Fruit fly (Drosophila melanogaster) whole organism, adult: ENCODE measurements around the gene mei-218.

Source experiments
- CG11617 ChIP-seq: fragments of 200-800 bp; sonication (Bioruptor generic); optimal IDR thresholded peaks from 2 replicates; lab custom pipeline; 2017; ENCODE audit warnings: mild to moderate bottlenecking, missing biosample characterization, missing genetic modification reagents, missing genetic modification characterization
- CG12768 ChIP-seq: fragments of 200-800 bp; sonication (Bioruptor generic); optimal IDR thresholded peaks from 2 replicates; lab custom pipeline; 2017; ENCODE audit warnings: missing biosample characterization, missing genetic modification characterization, mild to moderate bottlenecking, moderate library complexity, missing genetic modification reagents
- CG14711 ChIP-seq: fragments of 200-800 bp; sonication (Bioruptor generic); optimal IDR thresholded peaks from 2 replicates; lab custom pipeline; 2018; ENCODE audit warnings: missing biosample characterization, mild to moderate bottlenecking, missing genetic modification characterization, moderate library complexity
- CG1620 ChIP-seq: fragments of 200-800 bp; sonication (Bioruptor generic); optimal IDR thresholded peaks from 2 replicates; lab custom pipeline; 2016; ENCODE audit warnings: missing biosample characterization, missing genetic modification characterization
- CG33017 ChIP-seq: fragments of 200-800 bp; sonication (Bioruptor generic); optimal IDR thresholded peaks from 2 replicates; lab custom pipeline; 2018; ENCODE audit warnings: missing biosample characterization, mild to moderate bottlenecking, missing genetic modification characterization, moderate library complexity
- CG5204 ChIP-seq: fragments of 200-800 bp; sonication (Bioruptor generic); optimal IDR thresholded peaks from 2 replicates; lab custom pipeline; 2016; ENCODE audit warnings: missing biosample characterization, missing genetic modification characterization
- CG7045 ChIP-seq: fragments of 200-800 bp; sonication (Bioruptor generic); optimal IDR thresholded peaks from 2 replicates; lab custom pipeline; 2017; ENCODE audit warnings: missing biosample characterization, mild to moderate bottlenecking, missing genetic modification characterization
- CG7101 ChIP-seq: fragments of 200-800 bp; sonication (Bioruptor generic); optimal IDR thresholded peaks from 2 replicates; lab custom pipeline; 2018; ENCODE audit warnings: missing biosample characterization, mild to moderate bottlenecking, missing genetic modification characterization, moderate library complexity
- Clk ChIP-seq: fragments of 200-800 bp; sonication (Bioruptor generic); optimal IDR thresholded peaks from 2 replicates; lab custom pipeline; 2017; ENCODE audit warnings: missing biosample characterization, missing genetic modification characterization
- Crg-1 ChIP-seq: fragments of 200-800 bp; sonication (Bioruptor generic); optimal IDR thresholded peaks from 2 replicates; lab custom pipeline; 2016; ENCODE audit warnings: missing biosample characterization, missing genetic modification characterization
- Hr96 ChIP-seq: fragments of 200-800 bp; sonication (Bioruptor generic); optimal IDR thresholded peaks from 2 replicates; lab custom pipeline; 2016; ENCODE audit warnings: missing biosample characterization, missing genetic modification characterization
- Mnt ChIP-seq: fragments of 200-800 bp; sonication (Bioruptor generic); optimal IDR thresholded peaks from 2 replicates; lab custom pipeline; 2016; ENCODE audit warnings: missing biosample characterization, mild to moderate bottlenecking, missing genetic modification characterization
- bab1 ChIP-seq: fragments of 200-800 bp; sonication (Bioruptor generic); optimal IDR thresholded peaks from 3 replicates; lab custom pipeline; 2019; ENCODE audit warnings: missing biosample characterization, mild to moderate bottlenecking, missing genetic modification characterization, moderate library complexity
- cic ChIP-seq: fragments of 200-800 bp; sonication (Bioruptor generic); optimal IDR thresholded peaks from 2 replicates; lab custom pipeline; 2017; ENCODE audit warnings: missing biosample characterization, mild to moderate bottlenecking, missing genetic modification characterization, moderate library complexity
- cnc ChIP-seq, 2 experiments: fragments of >200 bp; optimal IDR thresholded peaks; 2 replicates each; lab custom pipeline; 2017
- kay ChIP-seq: fragments of 200-800 bp; sonication (Bioruptor generic); peaks from one replicate; lab custom pipeline; 2016; ENCODE audit warnings: missing biosample characterization, missing genetic modification characterization, borderline replicate concordance
- ovo ChIP-seq: fragments of 200-800 bp; sonication (Bioruptor generic); optimal IDR thresholded peaks from 2 replicates; lab custom pipeline; 2016; ENCODE audit warnings: missing biosample characterization, missing genetic modification characterization
- pad ChIP-seq: fragments of 200-800 bp; sonication (Bioruptor generic); optimal IDR thresholded peaks from 3 replicates; lab custom pipeline; 2017; ENCODE audit warnings: missing biosample characterization, missing genetic modification characterization, mild to moderate bottlenecking, moderate library complexity, missing genetic modification reagents
- tj ChIP-seq: fragments of 200-800 bp; sonication (Bioruptor generic); optimal IDR thresholded peaks from 3 replicates; lab custom pipeline; 2017; ENCODE audit warnings: missing biosample characterization, mild to moderate bottlenecking, missing genetic modification characterization, moderate library complexity
- toe ChIP-seq: fragments of 200-800 bp; sonication (Bioruptor generic); optimal IDR thresholded peaks from 2 replicates; lab custom pipeline; 2016; ENCODE audit warnings: missing biosample characterization, missing genetic modification characterization

Gene mei-218

dm6 chrX:17180523-17180922, 37.7 kb upstream of the mei-218 start:
- TF ChIP-seq Hr96: no peak
- no peak for TF ChIP-seq bab1 (GFP tag; lab: Kevin White, UChicago)
- TF ChIP-seq pad (GFP tag; lab: Kevin White, UChicago): no peak
- TF ChIP-seq CG1620 (GFP tag; lab: Kevin White, UChicago): no peak

DNA sequence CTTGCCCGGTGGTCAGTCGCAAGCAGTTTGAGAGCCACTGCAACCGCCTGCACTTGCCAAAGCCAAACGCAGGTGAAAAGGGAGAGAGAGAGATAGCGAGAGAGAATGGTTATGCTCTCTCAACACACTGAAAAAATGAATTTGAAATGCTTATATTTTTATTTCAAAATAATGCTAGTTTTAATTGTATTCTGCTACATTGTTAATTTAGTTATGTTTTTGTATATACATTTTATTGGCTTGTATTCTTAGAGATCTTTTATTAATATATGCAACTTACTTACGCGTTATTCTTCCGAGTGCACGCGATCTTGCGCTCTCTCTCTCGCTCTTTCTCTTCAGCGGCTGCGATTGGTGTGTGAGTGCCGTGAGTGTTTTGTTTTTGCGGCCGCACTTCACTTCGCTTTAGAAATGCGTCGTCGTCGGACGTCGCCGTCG, 35.7 kb upstream of the mei-218 start:
- TF ChIP-seq CG1620 (GFP tag; lab: Kevin White, UChicago) (peak; percentile 26), cic (GFP tag; lab: Kevin White, UChicago) (peak; percentile 75), CG5204 (GFP tag; lab: Kevin White, UChicago) (peak; percentile 56), bab1 (GFP tag; lab: Kevin White, UChicago) (peak; percentile 99), Hr96 (peak; percentile 86), CG7045 (GFP tag; lab: Kevin White, UChicago) (peak; percentile 86), cnc (optimal IDR thresholded peaks at IDR 0.05; lab: Kevin White, UChicago) (no peak), CG14711 (tag; lab: Kevin White, UChicago) (peak; percentile 94), tj (GFP tag; lab: Kevin White, UChicago) (no peak), kay (GFP tag; lab: Kevin White, UChicago) (peak; percentile 77), CG11617 (GFP tag; lab: Kevin White, UChicago) (peak; percentile 61), Mnt (no peak), CG33017 (tag; lab: Kevin White, UChicago) (no peak), toe (GFP tag; lab: Kevin White, UChicago) (peak; percentile 62), CG12768 (GFP tag; lab: Kevin White, UChicago) (peak; percentile 90), Clk (peak; percentile 68), pad (GFP tag; lab: Kevin White, UChicago) (peak; percentile 84), CG7101 (tag; lab: Kevin White, UChicago) (peak; percentile 56), Crg-1 (GFP tag; lab: Kevin White, UChicago) (no peak), ovo (GFP tag; lab: Kevin White, UChicago) (no peak)

dm6 chrX:17177606-17178005, 34.8 kb upstream of the mei-218 start:
- no peak for TF ChIP-seq CG33017 (tag; lab: Kevin White, UChicago)
- TF ChIP-seq CG11617 (GFP tag; lab: Kevin White, UChicago): no peak

DNA sequence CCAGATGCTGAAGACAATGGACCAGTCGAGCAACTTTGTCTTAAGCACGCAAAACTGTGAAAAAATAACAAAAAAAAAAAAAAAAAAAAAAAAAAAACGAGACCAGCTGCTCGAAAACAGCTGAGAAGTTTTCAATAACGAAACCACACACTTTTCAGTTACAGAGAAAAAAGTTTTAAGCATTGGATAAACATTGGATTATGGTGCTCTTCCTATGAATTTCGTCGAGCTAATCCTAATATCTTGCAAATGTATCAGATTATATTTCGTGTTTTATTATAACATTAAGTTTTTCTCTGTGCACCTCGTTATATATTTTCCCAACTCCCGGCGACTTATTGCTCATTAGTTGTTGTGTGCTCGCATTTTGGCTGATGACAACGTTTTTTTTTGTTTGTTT, 33.8 kb upstream of the mei-218 start:
- TF ChIP-seq CG33017 (tag; lab: Kevin White, UChicago) (no peak), CG11617 (GFP tag; lab: Kevin White, UChicago) (no peak), CG7101 (tag; lab: Kevin White, UChicago) (no peak), toe (GFP tag; lab: Kevin White, UChicago) (no peak), Crg-1 (GFP tag; lab: Kevin White, UChicago) (no peak), CG12768 (GFP tag; lab: Kevin White, UChicago) (no peak), CG14711 (tag; lab: Kevin White, UChicago) (no peak), Hr96 (no peak), bab1 (GFP tag; lab: Kevin White, UChicago) (no peak), Clk (no peak), tj (GFP tag; lab: Kevin White, UChicago) (no peak), CG7045 (GFP tag; lab: Kevin White, UChicago) (no peak), kay (GFP tag; lab: Kevin White, UChicago) (no peak), CG5204 (GFP tag; lab: Kevin White, UChicago) (no peak)

dm6 chrX:17175558-17176189, 32.9 kb upstream of the mei-218 start:
- TF ChIP-seq pad (GFP tag; lab: Kevin White, UChicago): peak; percentile 9
- peak; percentile 44 for TF ChIP-seq CG7101 (tag; lab: Kevin White, UChicago)
- peak; percentile 42 for TF ChIP-seq Crg-1 (GFP tag; lab: Kevin White, UChicago)
- no peak for TF ChIP-seq CG12768 (GFP tag; lab: Kevin White, UChicago)
- TF ChIP-seq bab1 (GFP tag; lab: Kevin White, UChicago): peak; percentile 53
- no peak for TF ChIP-seq toe (GFP tag; lab: Kevin White, UChicago)
- peak; percentile 54 for TF ChIP-seq Hr96
- TF ChIP-seq CG1620 (GFP tag; lab: Kevin White, UChicago): peak; percentile 58
- TF ChIP-seq ovo (GFP tag; lab: Kevin White, UChicago): no peak
- TF ChIP-seq Mnt: peak; percentile 13

DNA sequence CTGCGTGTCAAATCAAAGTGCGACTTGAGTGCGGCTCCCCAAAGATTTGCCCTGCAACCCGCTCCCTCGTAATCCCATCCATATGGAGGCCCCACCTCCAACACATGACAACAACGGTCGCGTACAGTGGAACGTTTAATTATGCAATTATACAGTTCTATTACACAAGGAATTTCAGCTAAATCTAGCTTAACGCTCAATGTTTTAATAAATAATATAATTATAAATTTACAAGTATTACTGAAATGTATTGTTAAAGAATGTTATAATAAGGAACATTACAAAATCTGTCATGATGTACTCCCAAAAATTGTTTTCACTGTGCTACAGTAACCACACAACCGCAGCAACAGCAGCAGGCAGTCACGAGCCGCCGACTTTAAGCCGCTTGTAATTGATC, 31.3 kb upstream of the mei-218 start:
- TF ChIP-seq CG14711 (tag; lab: Kevin White, UChicago) (no peak), cic (GFP tag; lab: Kevin White, UChicago) (no peak), bab1 (GFP tag; lab: Kevin White, UChicago) (no peak), tj (GFP tag; lab: Kevin White, UChicago) (no peak), kay (GFP tag; lab: Kevin White, UChicago) (no peak), CG7101 (tag; lab: Kevin White, UChicago) (no peak), Clk (no peak), pad (GFP tag; lab: Kevin White, UChicago) (no peak), toe (GFP tag; lab: Kevin White, UChicago) (no peak), cnc (optimal IDR thresholded peaks at IDR 0.05; lab: Kevin White, UChicago) (no peak), Hr96 (no peak), CG11617 (GFP tag; lab: Kevin White, UChicago) (no peak), CG1620 (GFP tag; lab: Kevin White, UChicago) (no peak), CG12768 (GFP tag; lab: Kevin White, UChicago) (no peak), Mnt (no peak), CG7045 (GFP tag; lab: Kevin White, UChicago) (no peak), ovo (GFP tag; lab: Kevin White, UChicago) (no peak), Crg-1 (GFP tag; lab: Kevin White, UChicago) (no peak)
